Fruit fly (Drosophila melanogaster) whole organism, prepupa: Measurements from ENCODE around the gene Sar1.

ENCODE experiments used
- CG11762 ChIP-seq: fragments of 200-800 bp; sonication (Bioruptor generic); optimal IDR thresholded peaks from 3 replicates; lab custom pipeline; 2016; ENCODE audit warnings: missing biosample characterization, missing genetic modification characterization; ENCODE audit not compliant: insufficient read depth
- CG11902 ChIP-seq: fragments of 200-800 bp; sonication (Bioruptor generic); optimal IDR thresholded peaks from 3 replicates; lab custom pipeline; 2016; ENCODE audit warnings: missing biosample characterization, missing genetic modification characterization
- CG1621 ChIP-seq: fragments of 200-800 bp; sonication (Bioruptor generic); optimal IDR thresholded peaks from 3 replicates; lab custom pipeline; 2018; ENCODE audit warnings: missing biosample characterization, mild to moderate bottlenecking, missing genetic modification characterization
- CG32006 ChIP-seq: fragments of 200-800 bp; sonication (Bioruptor generic); optimal IDR thresholded peaks from 3 replicates; lab custom pipeline; 2017; ENCODE audit warnings: missing biosample characterization, mild to moderate bottlenecking, missing genetic modification characterization
- CG6792 ChIP-seq: fragments of 200-800 bp; sonication (Bioruptor generic); optimal IDR thresholded peaks from 3 replicates; lab custom pipeline; 2016; ENCODE audit warnings: missing biosample characterization, missing genetic modification characterization
- CG9139 ChIP-seq: fragments of 200-800 bp; sonication (Bioruptor generic); optimal IDR thresholded peaks from 3 replicates; lab custom pipeline; 2017; ENCODE audit warnings: missing biosample characterization, mild to moderate bottlenecking, missing genetic modification characterization
- Ets21C ChIP-seq: fragments of 200-800 bp; sonication (Bioruptor generic); optimal IDR thresholded peaks from 3 replicates; lab custom pipeline; 2016; ENCODE audit warnings: missing biosample characterization, missing genetic modification characterization
- Hr4 ChIP-seq: fragments of 200-800 bp; sonication (Bioruptor generic); optimal IDR thresholded peaks from 3 replicates; lab custom pipeline; 2016; ENCODE audit warnings: missing biosample characterization, missing genetic modification characterization
- Met ChIP-seq: fragments of 200-800 bp; sonication (Bioruptor generic); optimal IDR thresholded peaks from 3 replicates; lab custom pipeline; 2016; ENCODE audit warnings: missing biosample characterization, missing genetic modification characterization
- Sox102F ChIP-seq: fragments of 200-800 bp; sonication (Bioruptor generic); optimal IDR thresholded peaks from 2 replicates; lab custom pipeline; 2016; ENCODE audit warnings: missing biosample characterization, mild to moderate bottlenecking, missing genetic modification characterization
- Sox15 ChIP-seq: fragments of 200-800 bp; sonication (Bioruptor generic); optimal IDR thresholded peaks from 3 replicates; lab custom pipeline; 2016; ENCODE audit warnings: missing biosample characterization, missing genetic modification characterization
- achi ChIP-seq: fragments of 200-800 bp; sonication (Bioruptor generic); optimal IDR thresholded peaks from 3 replicates; lab custom pipeline; 2016; ENCODE audit warnings: missing biosample characterization, missing genetic modification characterization
- salr ChIP-seq, 2 experiments: fragments of 200-800 bp; sonication (Bioruptor generic); optimal IDR thresholded peaks; 3 replicates each; lab custom pipeline; 2016 to 2018; ENCODE audit warnings: missing biosample characterization in 2 of 2, missing genetic modification characterization in 2 of 2, mild to moderate bottlenecking in 1 of 2
- spab ChIP-seq: fragments of 200-800 bp; sonication (Bioruptor generic); optimal IDR thresholded peaks from 2 replicates; lab custom pipeline; 2017; ENCODE audit warnings: missing biosample characterization, mild to moderate bottlenecking, missing genetic modification characterization, missing genetic modification reagents
- topi ChIP-seq: fragments of 200-800 bp; sonication (Bioruptor generic); optimal IDR thresholded peaks from 3 replicates; lab custom pipeline; 2016; ENCODE audit warnings: missing biosample characterization, missing genetic modification characterization

The Sar1 gene

DNA sequence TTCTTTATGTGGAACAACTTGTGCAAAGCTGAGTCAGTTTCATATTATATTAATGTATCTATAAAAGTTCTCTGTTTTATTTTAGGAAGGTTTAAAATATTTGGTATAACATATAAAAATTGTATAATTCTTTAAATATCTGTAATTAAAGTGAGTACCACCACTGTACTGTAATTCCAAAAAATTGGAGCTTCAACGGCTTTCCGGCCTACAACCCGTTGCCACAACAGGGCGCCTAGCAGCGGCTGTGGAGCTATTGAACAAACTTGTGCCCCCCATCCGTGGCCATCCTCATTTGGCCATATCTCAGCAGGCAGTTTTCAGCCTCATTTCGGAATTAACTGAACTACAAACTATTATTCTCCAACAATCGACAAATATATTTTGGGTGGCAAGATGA is 49.2 kb downstream of the Sar1 start, which contains the start of gene CG13855:
Gene CG13855, plus strand, starts transcription at position 301 of the 400 bp plus-strand sequence.
- TF ChIP-seq Ets21C (GFP tag; lab: Kevin White, UChicago): no peak
- TF ChIP-seq Sox15: no peak
- no peak for TF ChIP-seq achi (GFP tag; lab: Kevin White, UChicago)
- no peak for TF ChIP-seq Met (GFP tag; lab: Kevin White, UChicago)
- TF ChIP-seq CG9139 (GFP tag; lab: Kevin White, UChicago): no peak
- no peak for TF ChIP-seq topi (GFP tag; lab: Kevin White, UChicago)
- no peak for TF ChIP-seq CG32006 (GFP tag; lab: Kevin White, UChicago)
- no peak for TF ChIP-seq Sox102F (GFP tag; lab: Kevin White, UChicago)
- TF ChIP-seq CG1621 (tag; lab: Kevin White, UChicago): no peak
- TF ChIP-seq CG11902 (GFP tag; lab: Kevin White, UChicago): no peak
- TF ChIP-seq CG11762: no peak
- no peak for TF ChIP-seq Hr4 (GFP tag; lab: Kevin White, UChicago)
- TF ChIP-seq CG6792 (GFP tag; lab: Kevin White, UChicago): no peak
- no peak for TF ChIP-seq spab
- no peak for TF ChIP-seq salr (GFP tag; optimal IDR thresholded peaks at IDR 0.05; lab: Kevin White, UChicago)
- TF ChIP-seq, all 60 proteins: peak for 0
